Worm (Caenorhabditis elegans) whole organism, L4/young adult: ENCODE measurements around the gene F25E2.2.

ENCODE experiments used
- W03F9.2 ChIP-seq: fragments of 150-350 bp; optimal IDR thresholded peaks from 2 replicates; lab custom pipeline; 2014; ENCODE audit warnings: missing biosample characterization, missing genetic modification characterization
- dao-5 ChIP-seq: sonication (generic microtip); optimal IDR thresholded peaks from 2 replicates; lab custom pipeline; 2016; ENCODE audit warnings: missing genotype, missing genetic modification characterization, moderate library complexity, missing compliant biosample characterization
- him-1 ChIP-seq: sonication (generic microtip); optimal IDR thresholded peaks from 2 replicates; lab custom pipeline; 2016; ENCODE audit warnings: missing genotype, missing genetic modification reagents, missing genetic modification characterization, missing compliant biosample characterization

ce11 chrX:780027-780426, 30.6 kb downstream of the F25E2.2 start:
- TF ChIP-seq him-1 (tag; lab: Kevin White, UChicago) (no peak), dao-5 (tag; lab: Kevin White, UChicago) (no peak), W03F9.2 (tag; lab: Kevin White, UChicago) (no peak)
